Worm (Caenorhabditis elegans): Measurements from ENCODE around the gene mltn-1.

DNA sequence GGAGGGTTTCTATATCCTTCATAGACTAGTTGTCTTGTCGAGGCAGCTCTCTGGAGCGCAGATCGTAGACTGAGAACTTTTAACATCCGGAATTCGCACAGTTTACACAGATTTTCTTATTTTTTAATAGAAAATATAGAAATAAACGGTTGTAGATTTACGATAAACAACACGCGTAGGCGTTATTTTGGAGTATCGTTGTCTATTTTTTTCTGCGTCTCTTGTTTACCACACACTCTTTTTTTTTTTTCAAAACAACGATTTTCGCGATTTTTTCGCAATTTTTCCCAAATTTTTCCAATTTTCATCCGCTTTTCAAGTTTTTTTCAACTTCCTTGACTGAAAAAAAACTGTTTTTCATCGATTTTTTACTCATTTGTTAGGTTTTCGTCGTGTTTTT lies 42.2 kb upstream of the mltn-1 start, which contains the start of gene mecr-1:
- TF ChIP-seq nhr-77 (tag; optimal IDR thresholded peaks at IDR 0.05) (no peak), zag-1 (tag; optimal IDR thresholded peaks at IDR 0.05) (no peak), fos-1 (tag; optimal IDR thresholded peaks at IDR 0.05) (no peak), snpc-4 (tag; optimal IDR thresholded peaks at IDR 0.05) (no peak)
